Worm (Caenorhabditis elegans): ENCODE measurements around the gene nhr-214.

nhr-214 gene

ce11 chrX:12664987-12665451 lies 36.8 kb downstream of the nhr-214 start (continued):
- TF ChIP-seq ama-1 (optimal IDR thresholded peaks at IDR 0.05): no peak
- TF ChIP-seq fkh-10 (GFP tag; optimal IDR thresholded peaks at IDR 0.05): peak; percentile 69
- TF ChIP-seq che-1 (tag; optimal IDR thresholded peaks at IDR 0.05): peak; percentile 92
- peak; percentile 81 for TF ChIP-seq mec-3 (tag; optimal IDR thresholded peaks at IDR 0.05; ENCODE audit: borderline replicate concordance)
- TF ChIP-seq ceh-19 (GFP tag; optimal IDR thresholded peaks at IDR 0.05): peak; percentile 93
- TF ChIP-seq Y22D7AL.16 (tag; optimal IDR thresholded peaks at IDR 0.05): peak; percentile 91
- peak; percentile 84 for TF ChIP-seq ceh-18 (tag; optimal IDR thresholded peaks at IDR 0.05)
- peak; percentile 84 for TF ChIP-seq ceh-48 (tag; optimal IDR thresholded peaks at IDR 0.05)
- TF ChIP-seq syd-9 (tag; optimal IDR thresholded peaks at IDR 0.05): peak; percentile 92
- peak; percentile 93 for TF ChIP-seq pha-2 (tag; optimal IDR thresholded peaks at IDR 0.05)
- no peak for TF ChIP-seq pha-4 (tag; optimal IDR thresholded peaks at IDR 0.05)
- TF ChIP-seq nhr-232 (tag; optimal IDR thresholded peaks at IDR 0.05): peak; percentile 90
- TF ChIP-seq ets-4 (tag; optimal IDR thresholded peaks at IDR 0.05): peak; percentile 71
- TF ChIP-seq pat-9 (tag; optimal IDR thresholded peaks at IDR 0.05): peak; percentile 92
- peak; percentile 70 for TF ChIP-seq ceh-30 (tag; optimal IDR thresholded peaks at IDR 0.05)
- peak; percentile 94 for TF ChIP-seq ceh-34 (tag; optimal IDR thresholded peaks at IDR 0.05)
- TF ChIP-seq fax-1 (tag; optimal IDR thresholded peaks at IDR 0.05): peak; percentile 92

DNA sequence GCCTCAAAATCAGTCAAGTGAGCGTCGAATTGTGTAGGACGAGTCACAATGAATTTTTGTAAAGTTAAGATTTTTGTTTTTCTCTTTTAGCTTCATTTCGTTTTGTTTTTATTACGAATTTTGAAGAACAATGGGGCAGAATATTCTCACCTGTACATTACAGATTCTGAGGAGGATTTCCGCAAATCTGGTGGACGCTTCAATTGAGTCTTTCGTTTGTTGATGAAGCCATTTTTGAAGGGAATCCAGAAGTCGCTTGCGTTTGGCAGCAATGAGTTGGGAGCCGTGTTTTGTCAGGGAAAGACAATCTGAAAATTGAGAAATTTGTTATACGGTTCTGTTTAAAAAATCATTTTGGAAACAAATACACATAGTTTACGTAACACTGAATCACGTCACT lies 37.4 kb downstream of the nhr-214 start:
- TF ChIP-seq Y22D7AL.16 (tag; optimal IDR thresholded peaks at IDR 0.05) (no peak), rnt-1 (tag; optimal IDR thresholded peaks at IDR 0.05) (no peak), dve-1 (tag; optimal IDR thresholded peaks at IDR 0.05) (no peak), unc-55 (GFP tag; optimal IDR thresholded peaks at IDR 0.05) (no peak), ets-4 (tag; optimal IDR thresholded peaks at IDR 0.05) (no peak)

- TF ChIP-seq ahr-1 (tag; optimal IDR thresholded peaks at IDR 0.05): no peak
- TF ChIP-seq sdc-2 (tag; optimal IDR thresholded peaks at IDR 0.05): no peak
- peak; percentile 29 for TF ChIP-seq unc-42 (tag; optimal IDR thresholded peaks at IDR 0.05)
These were observed 38.3 kb downstream of the nhr-214 start, which contains the start of gene nlp-76 for ce11 chrX:12663537-12663936. Gene nlp-76 (minus strand): TSS chrX:12663903.

DNA sequence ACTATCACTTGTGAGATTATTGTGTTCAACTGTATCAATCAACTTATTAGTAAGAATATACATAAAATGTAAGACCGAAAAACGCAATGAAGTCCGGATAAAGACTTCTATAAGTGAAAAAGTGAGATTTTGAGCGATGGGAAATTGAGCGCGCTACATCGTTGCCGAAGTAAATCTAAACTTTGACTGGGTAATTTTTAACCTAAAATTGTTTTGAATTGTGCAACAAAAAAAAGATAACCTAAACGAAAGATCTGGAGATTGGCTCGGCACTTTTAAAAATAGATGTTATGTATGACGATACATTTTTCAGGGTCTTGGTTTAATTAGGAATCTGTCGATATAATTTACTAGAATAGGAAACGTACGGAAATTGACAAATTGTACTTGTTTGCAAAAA lies 38.7 kb downstream of the nhr-214 start:
- TF ChIP-seq fax-1 (tag; optimal IDR thresholded peaks at IDR 0.05): no peak
- no peak for TF ChIP-seq pha-2 (tag; optimal IDR thresholded peaks at IDR 0.05)
- TF ChIP-seq ceh-2 (tag; optimal IDR thresholded peaks at IDR 0.05): no peak
- no peak for TF ChIP-seq pha-4 (tag; optimal IDR thresholded peaks at IDR 0.05)
- no peak for TF ChIP-seq eyg-1 (tag; optimal IDR thresholded peaks at IDR 0.05)
- no peak for TF ChIP-seq tbx-2 (tag; optimal IDR thresholded peaks at IDR 0.05)
- no peak for TF ChIP-seq pros-1 (tag; optimal IDR thresholded peaks at IDR 0.05)
- no peak for TF ChIP-seq sdc-2 (tag; optimal IDR thresholded peaks at IDR 0.05)
- TF ChIP-seq rnt-1 (tag; optimal IDR thresholded peaks at IDR 0.05): no peak
- no peak for TF ChIP-seq ceh-22 (tag; optimal IDR thresholded peaks at IDR 0.05)
- no peak for TF ChIP-seq ceh-48 (tag; optimal IDR thresholded peaks at IDR 0.05)
- TF ChIP-seq lim-6 (tag; optimal IDR thresholded peaks at IDR 0.05): no peak
- TF ChIP-seq hlh-6 (tag; optimal IDR thresholded peaks at IDR 0.05): no peak
- TF ChIP-seq C38D4.7 (GFP tag; optimal IDR thresholded peaks at IDR 0.05): no peak

DNA sequence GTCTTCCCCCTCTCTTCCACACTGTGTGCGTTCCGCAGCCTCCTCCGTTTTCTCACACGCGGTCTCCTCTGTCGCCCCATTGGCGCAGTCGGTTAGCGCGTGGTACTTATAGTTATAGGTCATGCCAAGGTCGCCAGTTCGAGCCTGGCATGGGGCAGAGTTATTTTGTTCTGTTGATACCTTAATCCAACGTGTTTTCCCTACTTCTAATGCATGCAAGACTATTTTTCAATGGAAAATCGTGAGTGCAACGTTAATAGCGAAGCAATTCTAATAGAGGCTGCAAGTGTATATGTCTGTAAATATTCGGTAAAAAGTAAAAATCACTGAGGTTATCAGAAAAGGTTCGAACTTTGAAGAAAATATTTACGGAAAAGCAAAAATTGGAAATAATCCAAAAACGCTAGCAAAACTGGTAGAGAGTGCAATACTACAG lies 40.8 kb downstream of the nhr-214 start:
- TF ChIP-seq dve-1 (tag; optimal IDR thresholded peaks at IDR 0.05) (peak; percentile 83), sox-2 (GFP tag; IDR thresholded peaks at IDR 0.05) (peak; percentile 50), ceh-19 (GFP tag; optimal IDR thresholded peaks at IDR 0.05) (peak; percentile 78), fkh-6 (tag; optimal IDR thresholded peaks at IDR 0.05) (peak; percentile 64), pag-3 (tag; optimal IDR thresholded peaks at IDR 0.05; ENCODE audit: borderline replicate concordance) (no peak), C08G9.2 (tag; optimal IDR thresholded peaks at IDR 0.05) (peak; percentile 69), mec-3 (tag; optimal IDR thresholded peaks at IDR 0.05; ENCODE audit: borderline replicate concordance) (peak; percentile 1), ztf-16 (tag; optimal IDR thresholded peaks at IDR 0.05) (peak; percentile 73), hlh-8 (tag; optimal IDR thresholded peaks at IDR 0.05) (peak; percentile 52), npax-4 (tag; optimal IDR thresholded peaks at IDR 0.05) (peak; percentile 12), ceh-34 (tag; optimal IDR thresholded peaks at IDR 0.05) (peak; percentile 81), hlh-30 (tag; optimal IDR thresholded peaks at IDR 0.05; ENCODE audit: insufficient read depth) (peak; percentile 84), lin-11 (tag; optimal IDR thresholded peaks at IDR 0.05) (peak; percentile 77), pha-4 (tag; optimal IDR thresholded peaks at IDR 0.05) (no peak), odd-2 (tag; optimal IDR thresholded peaks at IDR 0.05) (peak; percentile 32), syd-9 (tag; optimal IDR thresholded peaks at IDR 0.05) (peak; percentile 72), K02D7.2 (tag; optimal IDR thresholded peaks at IDR 0.05) (peak; percentile 77), elt-2 (tag; optimal IDR thresholded peaks at IDR 0.05) (peak; percentile 85), pat-9 (tag; optimal IDR thresholded peaks at IDR 0.05) (peak; percentile 86), ceh-31 (tag; optimal IDR thresholded peaks at IDR 0.05) (peak; percentile 74), eyg-1 (tag; optimal IDR thresholded peaks at IDR 0.05) (peak; percentile 36), rnt-1 (tag; optimal IDR thresholded peaks at IDR 0.05) (peak; percentile 84)
